Fruit fly (Drosophila melanogaster) whole organism, wandering third instar larva: ENCODE results near the gene wake.
A peak's percentile ranks its signal among the peaks of the same experiment; 100 is the strongest.

Source experiments
- CG32264 ChIP-seq: fragments of 200-800 bp; sonication (Bioruptor generic); optimal IDR thresholded peaks from 2 replicates; lab custom pipeline; 2016; ENCODE audit warnings: missing biosample characterization, missing genetic modification characterization
- CG9705 ChIP-seq: fragments of 200-800 bp; sonication (Bioruptor generic); optimal IDR thresholded peaks from 2 replicates; lab custom pipeline; 2018; ENCODE audit warnings: missing biosample characterization, mild to moderate bottlenecking, missing genetic modification characterization
- Dfd ChIP-seq: fragments of >200 bp; optimal IDR thresholded peaks from 2 replicates; lab custom pipeline; 2017; ENCODE audit warnings: missing biosample characterization, missing genetic modification characterization
- GATAd ChIP-seq: sonication (Bioruptor generic); optimal IDR thresholded peaks from 2 replicates; lab custom pipeline; 2016; ENCODE audit warnings: missing biosample characterization, missing genetic modification characterization
- HLH106 ChIP-seq: fragments of 200-800 bp; optimal IDR thresholded peaks from 3 replicates; lab custom pipeline; 2019; ENCODE audit warnings: missing biosample characterization, mild to moderate bottlenecking, missing genetic modification characterization, moderate library complexity
- Hnf4 ChIP-seq: fragments of 200-800 bp; sonication (Bioruptor generic); optimal IDR thresholded peaks from 2 replicates; lab custom pipeline; 2016; ENCODE audit warnings: missing biosample characterization, mild to moderate bottlenecking, missing genetic modification characterization
- Hr78 ChIP-seq: fragments of >200 bp; optimal IDR thresholded peaks from 2 replicates; lab custom pipeline; 2017; ENCODE audit warnings: missing biosample characterization, missing genetic modification characterization
- Hr83 ChIP-seq: fragments of 200-300 bp; sonication (Bioruptor generic); optimal IDR thresholded peaks from 2 replicates; lab custom pipeline; 2016; ENCODE audit warnings: missing biosample characterization, mild to moderate bottlenecking, missing genetic modification characterization, moderate library complexity; ENCODE audit not compliant: poor library complexity, severe bottlenecking
- Jra ChIP-seq: sonication (Bioruptor generic); optimal IDR thresholded peaks from 2 replicates; lab custom pipeline; 2016; ENCODE audit warnings: missing biosample characterization, missing genetic modification characterization
- Mio ChIP-seq: sonication (Bioruptor generic); optimal IDR thresholded peaks from 2 replicates; lab custom pipeline; 2016; ENCODE audit warnings: missing biosample characterization, missing genetic modification characterization
- Myc ChIP-seq: fragments of >200 bp; optimal IDR thresholded peaks from 2 replicates; lab custom pipeline; 2017
- OdsH ChIP-seq: fragments of 200-800 bp; sonication (Bioruptor generic); optimal IDR thresholded peaks from 2 replicates; lab custom pipeline; 2016; ENCODE audit warnings: missing biosample characterization, mild to moderate bottlenecking, missing genetic modification characterization
- Rel ChIP-seq, 2 experiments: fragments of 200-800 bp; sonication (Bioruptor generic) in 1 of 2; optimal IDR thresholded peaks; 2 replicates in 1 of 2; 3 replicates in 1 of 2; lab custom pipeline; 2016 to 2019; ENCODE audit warnings: mild to moderate bottlenecking in 2 of 2, missing biosample characterization in 2 of 2, missing genetic modification characterization in 2 of 2, moderate library complexity in 1 of 2
- Sp1 ChIP-seq: fragments of 200-800 bp; sonication (Bioruptor generic); optimal IDR thresholded peaks from 3 replicates; lab custom pipeline; 2019; ENCODE audit warnings: missing biosample characterization, mild to moderate bottlenecking, missing genetic modification characterization, moderate library complexity
- Vsx2 ChIP-seq: fragments of 200-300, 225-300 bp; sonication (Bioruptor generic); optimal IDR thresholded peaks from 2 replicates; lab custom pipeline; 2018; ENCODE audit warnings: missing biosample characterization, missing genetic modification characterization; ENCODE audit not compliant: partially characterized antibody
- br ChIP-seq: fragments of 200-800 bp; sonication (Bioruptor generic); optimal IDR thresholded peaks from 2 replicates; lab custom pipeline; 2016; ENCODE audit warnings: missing biosample characterization, missing genetic modification characterization
- brk ChIP-seq: fragments of 200-800 bp; sonication (Bioruptor generic); optimal IDR thresholded peaks from 2 replicates; lab custom pipeline; 2016; ENCODE audit warnings: missing biosample characterization, mild to moderate bottlenecking, missing genetic modification characterization
- dl ChIP-seq, 2 experiments: fragments of 175-275, 200-275 bp in 1 of 2; fragments of 200-275 bp in 1 of 2; sonication (Bioruptor generic); optimal IDR thresholded peaks; lab custom pipeline; 2018; ENCODE audit warnings: mild to moderate bottlenecking in 2 of 2, missing biosample characterization in 2 of 2, missing genetic modification characterization in 2 of 2, moderate library complexity in 2 of 2; ENCODE audit not compliant: partially characterized antibody in 2 of 2, insufficient read depth in 1 of 2
- dmrt93B ChIP-seq: fragments of 200-800 bp; sonication (Bioruptor generic); optimal IDR thresholded peaks from 2 replicates; lab custom pipeline; 2018; ENCODE audit warnings: missing biosample characterization, mild to moderate bottlenecking, missing genetic modification characterization
- dsf ChIP-seq: sonication (Bioruptor generic); optimal IDR thresholded peaks from 2 replicates; lab custom pipeline; 2016; ENCODE audit warnings: missing biosample characterization, missing genetic modification characterization, borderline replicate concordance
- ey ChIP-seq: fragments of 200-800 bp; sonication (Bioruptor generic); optimal IDR thresholded peaks from 2 replicates; lab custom pipeline; 2016; ENCODE audit warnings: missing biosample characterization, missing genetic modification characterization
- foxo ChIP-seq, 2 experiments: fragments of 200-800 bp; sonication (Bioruptor generic); optimal IDR thresholded peaks; 2 replicates in 1 of 2; 3 replicates in 1 of 2; lab custom pipeline; 2016 to 2017; ENCODE audit warnings: missing biosample characterization in 2 of 2, missing genetic modification characterization in 2 of 2
- fru ChIP-seq: fragments of 200-800 bp; sonication (Bioruptor generic); optimal IDR thresholded peaks from 3 replicates; lab custom pipeline; 2016; ENCODE audit warnings: missing biosample characterization, mild to moderate bottlenecking, missing genetic modification characterization
- h ChIP-seq: fragments of 200-800 bp; sonication (Bioruptor generic); optimal IDR thresholded peaks from 3 replicates; lab custom pipeline; 2016; ENCODE audit warnings: missing biosample characterization, mild to moderate bottlenecking, missing genetic modification characterization
- pan ChIP-seq: fragments of >200 bp; optimal IDR thresholded peaks from 2 replicates; lab custom pipeline; 2017
- psq ChIP-seq: fragments of 200-800 bp; sonication (Bioruptor generic); optimal IDR thresholded peaks from 3 replicates; lab custom pipeline; 2017; ENCODE audit warnings: missing biosample characterization, mild to moderate bottlenecking, missing genetic modification characterization, moderate library complexity
- rgr ChIP-seq: fragments of 200-800 bp; sonication (Bioruptor generic); optimal IDR thresholded peaks from 3 replicates; lab custom pipeline; 2016; ENCODE audit warnings: missing biosample characterization, mild to moderate bottlenecking, missing genetic modification characterization
- sage ChIP-seq: fragments of 200-800 bp; sonication (Bioruptor generic); optimal IDR thresholded peaks from 2 replicates; lab custom pipeline; 2016; ENCODE audit warnings: missing biosample characterization, mild to moderate bottlenecking, missing genetic modification characterization
- sv ChIP-seq: fragments of 200-800 bp; sonication (Bioruptor generic); optimal IDR thresholded peaks from 3 replicates; lab custom pipeline; 2016; ENCODE audit warnings: missing biosample characterization, missing genetic modification characterization
- tai ChIP-seq: sonication (Bioruptor generic); optimal IDR thresholded peaks from 2 replicates; lab custom pipeline; 2016; ENCODE audit warnings: missing biosample characterization, missing genetic modification characterization
- usp ChIP-seq: fragments of >200 bp; optimal IDR thresholded peaks from 2 replicates; lab custom pipeline; 2017; ENCODE audit warnings: missing biosample characterization, missing genetic modification characterization
- woc ChIP-seq: sonication (Bioruptor generic); optimal IDR thresholded peaks from 2 replicates; lab custom pipeline; 2016; ENCODE audit warnings: missing biosample characterization, mild to moderate bottlenecking, missing genetic modification characterization

Gene wake

dm6 chr3R:22673528-22673959 lies 33.9 kb downstream of the wake start (continued):
- TF ChIP-seq HLH106: peak; percentile 73
- TF ChIP-seq sv (GFP tag; lab: Kevin White, UChicago): peak; percentile 42
- TF ChIP-seq pan (lab: Kevin White, UChicago): no peak
- peak; percentile 70 for TF ChIP-seq OdsH (GFP tag; lab: Kevin White, UChicago)
- no peak for TF ChIP-seq Jra (GFP tag; lab: Kevin White, UChicago)
- no peak for TF ChIP-seq Hr78 (GFP tag; lab: Kevin White, UChicago)

dm6 chr3R:22675447-22675846 lies 35.8 kb downstream of the wake start:
- TF ChIP-seq dl (GFP tag; optimal IDR thresholded peaks at IDR 0.05; lab: Kevin White, UChicago; ENCODE audit: insufficient read depth in 1 of 2, partially characterized antibody in 2 of 2) (no peak), HLH106 (no peak), Hr83 (GFP tag; lab: Kevin White, UChicago) (no peak), h (no peak), Dfd (GFP tag; lab: Kevin White, UChicago) (no peak), Vsx2 (GFP tag; lab: Kevin White, UChicago) (no peak), tai (GFP tag; lab: Kevin White, UChicago) (no peak), Sp1 (GFP tag; lab: Kevin White, UChicago) (no peak), sv (GFP tag; lab: Kevin White, UChicago) (no peak), GATAd (GFP tag; lab: Kevin White, UChicago) (no peak), pan (lab: Kevin White, UChicago) (no peak), brk (GFP tag; lab: Kevin White, UChicago) (no peak), rgr (GFP tag; lab: Kevin White, UChicago) (no peak), CG9705 (GFP tag; lab: Kevin White, UChicago) (no peak)
- TF ChIP-seq, all 38 proteins: peak for 0

- TF ChIP-seq h (peak; percentile 31), foxo (GFP tag; optimal IDR thresholded peaks at IDR 0.05; lab: Kevin White, UChicago) (peak in 1 of 2 experiments; percentile 33), CG9705 (GFP tag; lab: Kevin White, UChicago) (peak; percentile 10), Rel (GFP tag; optimal IDR thresholded peaks at IDR 0.05; lab: Kevin White, UChicago) (no peak), Rel (tag; optimal IDR thresholded peaks at IDR 0.05; lab: Kevin White, UChicago) (peak; percentile 75), Sp1 (GFP tag; lab: Kevin White, UChicago) (no peak), Jra (GFP tag; lab: Kevin White, UChicago) (peak; percentile 17)
Measured at dm6 chr3R:22684044-22684947, 44.7 kb downstream of the wake start.

- no peak for TF ChIP-seq usp (GFP tag; lab: Kevin White, UChicago)
- no peak for TF ChIP-seq h
- TF ChIP-seq CG32264 (GFP tag; lab: Kevin White, UChicago): no peak
- no peak for TF ChIP-seq brk (GFP tag; lab: Kevin White, UChicago)
- no peak for TF ChIP-seq dsf (GFP tag; lab: Kevin White, UChicago)
- no peak for TF ChIP-seq Jra (GFP tag; lab: Kevin White, UChicago)
- TF ChIP-seq br (GFP tag; lab: Kevin White, UChicago): no peak
- no peak for TF ChIP-seq sage (GFP tag; lab: Kevin White, UChicago)
- TF ChIP-seq OdsH (GFP tag; lab: Kevin White, UChicago): no peak
- no peak for TF ChIP-seq sv (GFP tag; lab: Kevin White, UChicago)
- no peak for TF ChIP-seq CG9705 (GFP tag; lab: Kevin White, UChicago)
- no peak for TF ChIP-seq rgr (GFP tag; lab: Kevin White, UChicago)
Measured at dm6 chr3R:22684948-22685253, 45.3 kb downstream of the wake start.

dm6 chr3R:22686336-22686874 lies 46.8 kb downstream of the wake start, which contains the start of the genes Gclm and CG17625:
Gene Gclm (minus strand): TSS chr3R:22686510.
Gene CG17625 (plus strand): TSS chr3R:22686849.
- TF ChIP-seq br (GFP tag; lab: Kevin White, UChicago): peak; percentile 60
- no peak for TF ChIP-seq sage (GFP tag; lab: Kevin White, UChicago)
- TF ChIP-seq tai (GFP tag; lab: Kevin White, UChicago): no peak
- peak; percentile 58 for TF ChIP-seq OdsH (GFP tag; lab: Kevin White, UChicago)
- no peak for TF ChIP-seq Rel (GFP tag; optimal IDR thresholded peaks at IDR 0.05; lab: Kevin White, UChicago)
- peak; percentile 57 for TF ChIP-seq Rel (tag; optimal IDR thresholded peaks at IDR 0.05; lab: Kevin White, UChicago)
- TF ChIP-seq psq: peak; percentile 46
- TF ChIP-seq foxo (GFP tag; optimal IDR thresholded peaks at IDR 0.05; lab: Kevin White, UChicago): peak in 1 of 2 experiments; percentile 55
- TF ChIP-seq woc (GFP tag; lab: Kevin White, UChicago): peak; percentile 42
- TF ChIP-seq brk (GFP tag; lab: Kevin White, UChicago): no peak
- no peak for TF ChIP-seq GATAd (GFP tag; lab: Kevin White, UChicago)
- peak; percentile 48 for TF ChIP-seq fru (GFP tag; lab: Kevin White, UChicago)
- no peak for TF ChIP-seq Jra (GFP tag; lab: Kevin White, UChicago)
- peak; percentile 59 for TF ChIP-seq Sp1 (GFP tag; lab: Kevin White, UChicago)
- no peak for TF ChIP-seq Hr78 (GFP tag; lab: Kevin White, UChicago)
- TF ChIP-seq dmrt93B (GFP tag; lab: Kevin White, UChicago): no peak
- peak; percentile 67 for TF ChIP-seq h
- no peak for TF ChIP-seq CG32264 (GFP tag; lab: Kevin White, UChicago)
- peak; percentile 3 for TF ChIP-seq ey
- peak; percentile 47 for TF ChIP-seq sv (GFP tag; lab: Kevin White, UChicago)
- peak; percentile 26 for TF ChIP-seq CG9705 (GFP tag; lab: Kevin White, UChicago)
- TF ChIP-seq Myc (lab: Kevin White, UChicago): no peak
- no peak for TF ChIP-seq usp (GFP tag; lab: Kevin White, UChicago)
- peak; percentile 52 for TF ChIP-seq Hr83 (GFP tag; lab: Kevin White, UChicago)
- peak; percentile 34 for TF ChIP-seq dsf (GFP tag; lab: Kevin White, UChicago)
- TF ChIP-seq rgr (GFP tag; lab: Kevin White, UChicago): peak; percentile 61
- TF ChIP-seq Vsx2 (GFP tag; lab: Kevin White, UChicago): no peak
- TF ChIP-seq HLH106: peak; percentile 64
- no peak for TF ChIP-seq Hnf4 (GFP tag; lab: Kevin White, UChicago)
- no peak for TF ChIP-seq Mio (GFP tag; lab: Kevin White, UChicago)
